Worm (Caenorhabditis elegans) whole organism, late embryonic: Measurements from ENCODE around the gene frpr-18.
A peak's percentile ranks its signal among the peaks of the same experiment; 100 is the strongest.

Experiments used
- C08G9.2 ChIP-seq: sonication (generic microtip); optimal IDR thresholded peaks from 2 replicates; lab custom pipeline; 2016; ENCODE audit warnings: mild to moderate bottlenecking, missing genetic modification characterization, moderate library complexity, missing compliant biosample characterization
- C38D4.7 ChIP-seq: fragments of 200-800 bp; sonication (Bioruptor generic); optimal IDR thresholded peaks from 2 replicates; lab custom pipeline; 2018; ENCODE audit warnings: mild to moderate bottlenecking, missing genetic modification characterization, moderate library complexity, missing compliant biosample characterization
- F13H6.1 ChIP-seq: sonication (generic microtip); optimal IDR thresholded peaks from 2 replicates; lab custom pipeline; 2016; ENCODE audit warnings: missing genetic modification characterization, missing compliant biosample characterization
- K02D7.2 ChIP-seq: sonication (generic microtip); optimal IDR thresholded peaks from 2 replicates; lab custom pipeline; 2017; ENCODE audit warnings: mild to moderate bottlenecking, missing genetic modification characterization, missing compliant biosample characterization
- K09A11.1 ChIP-seq: sonication (generic microtip); optimal IDR thresholded peaks from 2 replicates; lab custom pipeline; 2017; ENCODE audit warnings: antibody characterized with exemption, mild to moderate bottlenecking, missing genetic modification characterization, missing compliant biosample characterization; ENCODE audit not compliant: insufficient read depth
- T23F11.4 ChIP-seq: fragments of 200-800 bp; sonication (Bioruptor generic); optimal IDR thresholded peaks from 2 replicates; lab custom pipeline; 2018; ENCODE audit warnings: mild to moderate bottlenecking, missing genetic modification characterization, missing compliant biosample characterization
- Y22D7AL.16 ChIP-seq: sonication (generic microtip); optimal IDR thresholded peaks from 2 replicates; lab custom pipeline; 2016; ENCODE audit warnings: missing genetic modification characterization, missing compliant biosample characterization
- ceh-14 ChIP-seq: sonication (generic microtip); optimal IDR thresholded peaks from 2 replicates; lab custom pipeline; 2016; ENCODE audit warnings: missing genotype, missing genetic modification characterization, missing compliant biosample characterization
- ceh-18 ChIP-seq: sonication (generic microtip); optimal IDR thresholded peaks from 2 replicates; lab custom pipeline; 2016; ENCODE audit warnings: missing genetic modification characterization, missing compliant biosample characterization
- ceh-19 ChIP-seq: fragments of 200-800 bp; sonication (Bioruptor generic); optimal IDR thresholded peaks from 2 replicates; lab custom pipeline; 2018; ENCODE audit warnings: mild to moderate bottlenecking, missing genetic modification characterization, missing compliant biosample characterization
- ceh-2 ChIP-seq: sonication (generic microtip); optimal IDR thresholded peaks from 2 replicates; lab custom pipeline; 2016; ENCODE audit warnings: missing genotype, missing genetic modification characterization, missing compliant biosample characterization
- ceh-30 ChIP-seq: fragments of 150-350 bp; optimal IDR thresholded peaks from 2 replicates; lab custom pipeline; 2014; ENCODE audit warnings: missing biosample characterization, missing genetic modification characterization
- ceh-31 ChIP-seq: sonication (generic microtip); optimal IDR thresholded peaks from 2 replicates; lab custom pipeline; 2016; ENCODE audit warnings: missing genetic modification characterization, missing compliant biosample characterization
- ceh-34 ChIP-seq: sonication (generic microtip); optimal IDR thresholded peaks from 2 replicates; lab custom pipeline; 2016; ENCODE audit warnings: mild to moderate bottlenecking, missing genetic modification characterization, missing compliant biosample characterization
- ceh-48 ChIP-seq: sonication (generic microtip); optimal IDR thresholded peaks from 2 replicates; lab custom pipeline; 2016; ENCODE audit warnings: missing genetic modification characterization, inconsistent platforms, missing compliant biosample characterization
- ceh-6 ChIP-seq: fragments of 200-800 bp; sonication (Bioruptor generic); optimal IDR thresholded peaks from 2 replicates; lab custom pipeline; 2018; ENCODE audit warnings: mild to moderate bottlenecking, missing genetic modification characterization, missing compliant biosample characterization
- che-1 ChIP-seq: sonication (generic microtip); optimal IDR thresholded peaks from 2 replicates; lab custom pipeline; 2016; ENCODE audit warnings: mild to moderate bottlenecking, missing genetic modification characterization, missing compliant biosample characterization
- dmd-4 ChIP-seq: sonication (generic microtip); optimal IDR thresholded peaks from 2 replicates; lab custom pipeline; 2016; ENCODE audit warnings: borderline replicate concordance, missing genetic modification characterization, missing compliant biosample characterization
- elt-2 ChIP-seq: sonication (generic microtip); optimal IDR thresholded peaks from 2 replicates; lab custom pipeline; 2016; ENCODE audit warnings: missing genetic modification reagents, missing genetic modification characterization, missing compliant biosample characterization
- elt-4 ChIP-seq: sonication (generic microtip); optimal IDR thresholded peaks from 2 replicates; lab custom pipeline; 2016; ENCODE audit warnings: missing genetic modification characterization, missing compliant biosample characterization
- ets-4 ChIP-seq: sonication (generic microtip); optimal IDR thresholded peaks from 2 replicates; lab custom pipeline; 2016; ENCODE audit warnings: missing genetic modification characterization, missing compliant biosample characterization
- fax-1 ChIP-seq: sonication (generic microtip); optimal IDR thresholded peaks from 2 replicates; lab custom pipeline; 2016; ENCODE audit warnings: missing genotype, missing genetic modification characterization, missing compliant biosample characterization
- fkh-6 ChIP-seq: sonication (generic microtip); optimal IDR thresholded peaks from 2 replicates; lab custom pipeline; 2016; ENCODE audit warnings: missing genetic modification characterization, missing compliant biosample characterization
- gmeb-2 ChIP-seq: sonication (generic microtip); optimal IDR thresholded peaks from 2 replicates; lab custom pipeline; 2016; ENCODE audit warnings: missing genetic modification characterization, inconsistent platforms, missing compliant biosample characterization
- hlh-6 ChIP-seq: sonication (generic microtip); optimal IDR thresholded peaks from 2 replicates; lab custom pipeline; 2016; ENCODE audit warnings: missing genotype, missing genetic modification characterization, missing compliant biosample characterization
- hlh-8 ChIP-seq: sonication (generic microtip); optimal IDR thresholded peaks from 2 replicates; lab custom pipeline; 2016; ENCODE audit warnings: missing genotype, missing genetic modification characterization, missing compliant biosample characterization
- madf-2 ChIP-seq: sonication (generic microtip); optimal IDR thresholded peaks from 2 replicates; lab custom pipeline; 2017; ENCODE audit warnings: missing genetic modification characterization, missing compliant biosample characterization
- mec-3 ChIP-seq: sonication (generic microtip); optimal IDR thresholded peaks from 2 replicates; lab custom pipeline; 2016; ENCODE audit warnings: borderline replicate concordance, missing genetic modification characterization, missing compliant biosample characterization
- nfya-1 ChIP-seq: sonication (generic microtip); optimal IDR thresholded peaks from 2 replicates; lab custom pipeline; 2017; ENCODE audit warnings: missing genetic modification characterization, mild to moderate bottlenecking, missing compliant biosample characterization, antibody characterized with exemption, moderate library complexity
- pat-9 ChIP-seq: fragments of 200-800 bp; sonication (Bioruptor generic); optimal IDR thresholded peaks from 2 replicates; lab custom pipeline; 2018; ENCODE audit warnings: mild to moderate bottlenecking, missing genetic modification characterization, moderate library complexity, missing compliant biosample characterization
- pha-4 ChIP-seq: fragments of 150-350 bp; optimal IDR thresholded peaks from 2 replicates; lab custom pipeline; 2018; ENCODE audit warnings: missing biosample characterization, missing genetic modification reagents, missing genetic modification characterization
- pqm-1 ChIP-seq: sonication (generic microtip); optimal IDR thresholded peaks from 2 replicates; lab custom pipeline; 2016; ENCODE audit warnings: missing genetic modification characterization, missing compliant biosample characterization
- ref-2 ChIP-seq: sonication (generic microtip); optimal IDR thresholded peaks from 2 replicates; lab custom pipeline; 2016; ENCODE audit warnings: missing genetic modification characterization, missing compliant biosample characterization
- rnt-1 ChIP-seq: sonication (generic microtip); optimal IDR thresholded peaks from 2 replicates; lab custom pipeline; 2016; ENCODE audit warnings: missing genetic modification characterization, missing compliant biosample characterization
- sdc-2 ChIP-seq: sonication (generic microtip); optimal IDR thresholded peaks from 2 replicates; lab custom pipeline; 2016; ENCODE audit warnings: missing genotype, missing genetic modification characterization, missing compliant biosample characterization
- sox-2 ChIP-seq: fragments of 200-800 bp; sonication (Bioruptor generic); IDR thresholded peaks from 2 replicates; pipeline ENCODE4 v1.3.6; 2022; ENCODE audit warnings: missing genetic modification reagents, missing genetic modification characterization, missing compliant biosample characterization
- sox-4 ChIP-seq: sonication (generic microtip); optimal IDR thresholded peaks from 2 replicates; lab custom pipeline; 2017; ENCODE audit warnings: mild to moderate bottlenecking, missing genetic modification characterization, inconsistent platforms, missing compliant biosample characterization
- syd-9 ChIP-seq: sonication (generic microtip); optimal IDR thresholded peaks from 2 replicates; lab custom pipeline; 2016; ENCODE audit warnings: mild to moderate bottlenecking, missing genetic modification characterization, moderate library complexity, missing compliant biosample characterization
- tbx-2 ChIP-seq: sonication (generic microtip); optimal IDR thresholded peaks from 2 replicates; lab custom pipeline; 2016; ENCODE audit warnings: missing genetic modification characterization, missing compliant biosample characterization
- tbx-7 ChIP-seq: sonication (generic microtip); optimal IDR thresholded peaks from 2 replicates; lab custom pipeline; 2016; ENCODE audit warnings: missing genotype, missing genetic modification characterization, missing compliant biosample characterization
- ttx-3 ChIP-seq: sonication (generic microtip); optimal IDR thresholded peaks from 2 replicates; lab custom pipeline; 2016; ENCODE audit warnings: missing genetic modification reagents, missing genetic modification characterization, missing compliant biosample characterization
- unc-3 ChIP-seq, 2 experiments: fragments of 200-800 bp in 1 of 2; sonication (Bioruptor generic) in 1 of 2; sonication (generic microtip) in 1 of 2; conservative IDR thresholded peaks in 1 of 2; optimal IDR thresholded peaks in 1 of 2; 2 replicates each; pipeline versions ENCODE4 v1.3.6 to Lab custom; 2016 to 2022; ENCODE audit warnings: missing compliant biosample characterization in 2 of 2, missing genetic modification characterization in 2 of 2, missing genetic modification reagents in 1 of 2
- unc-42 ChIP-seq: sonication (generic microtip); optimal IDR thresholded peaks from 2 replicates; lab custom pipeline; 2016; ENCODE audit warnings: missing genotype, missing genetic modification characterization, missing compliant biosample characterization
- unc-55 ChIP-seq: sonication (generic microtip); optimal IDR thresholded peaks from 2 replicates; lab custom pipeline; 2017; ENCODE audit warnings: missing biosample characterization, missing genetic modification reagents, missing genetic modification characterization
- unc-86 ChIP-seq: sonication (generic microtip); optimal IDR thresholded peaks from 2 replicates; lab custom pipeline; 2016; ENCODE audit warnings: missing genetic modification characterization, missing compliant biosample characterization
- zip-5 ChIP-seq: sonication (generic microtip); optimal IDR thresholded peaks from 2 replicates; lab custom pipeline; 2016; ENCODE audit warnings: missing genetic modification characterization, missing compliant biosample characterization
- ztf-16 ChIP-seq: sonication (generic microtip); optimal IDR thresholded peaks from 2 replicates; lab custom pipeline; 2017; ENCODE audit warnings: missing genetic modification characterization, missing compliant biosample characterization

The frpr-18 gene

ce11 chrV:6879490-6879889 lies 9.4 kb downstream of the frpr-18 start (continued):
- TF ChIP-seq zip-5 (tag; lab: Kevin White, UChicago) (peak; percentile 5), unc-55 (peak; percentile 82), dmd-4 (tag; lab: Kevin White, UChicago) (peak; percentile 60), hlh-8 (tag; lab: Kevin White, UChicago) (peak; percentile 59), tbx-7 (tag; lab: Kevin White, UChicago) (no peak), K09A11.1 (tag; lab: Kevin White, UChicago) (no peak), unc-42 (tag; lab: Kevin White, UChicago) (peak; percentile 86), ceh-14 (peak; percentile 80), elt-4 (tag; lab: Kevin White, UChicago) (no peak), F13H6.1 (tag; lab: Kevin White, UChicago) (peak; percentile 71), ceh-18 (tag; lab: Kevin White, UChicago) (peak; percentile 89), K02D7.2 (tag; lab: Kevin White, UChicago) (no peak), ceh-48 (tag; lab: Kevin White, UChicago) (peak; percentile 87), unc-3 (GFP tag; conservative IDR thresholded peaks at IDR 0.05; lab: Robert Waterston, UW) (no peak), unc-3 (tag; optimal IDR thresholded peaks at IDR 0.05; lab: Kevin White, UChicago) (no peak), ceh-34 (peak; percentile 92), ttx-3 (tag; lab: Kevin White, UChicago) (no peak), Y22D7AL.16 (tag; lab: Kevin White, UChicago) (no peak), rnt-1 (tag; lab: Kevin White, UChicago) (peak; percentile 89), pqm-1 (peak; percentile 20), ref-2 (tag; lab: Kevin White, UChicago) (peak; percentile 85), ceh-30 (tag; lab: Kevin White, UChicago) (no peak), ets-4 (tag; lab: Kevin White, UChicago) (peak; percentile 3)

- TF ChIP-seq unc-86 (tag; lab: Kevin White, UChicago) (no peak), ttx-3 (tag; lab: Kevin White, UChicago) (no peak), ceh-14 (peak; percentile 57), sox-4 (tag; lab: Kevin White, UChicago) (peak; percentile 30), pha-4 (tag; lab: Kevin White, UChicago) (no peak), fax-1 (peak; percentile 23), ceh-18 (tag; lab: Kevin White, UChicago) (peak; percentile 65), sdc-2 (tag; lab: Kevin White, UChicago) (peak; percentile 10), ref-2 (tag; lab: Kevin White, UChicago) (peak; percentile 64), nfya-1 (tag; lab: Kevin White, UChicago) (peak; percentile 38), K09A11.1 (tag; lab: Kevin White, UChicago) (no peak), dmd-4 (tag; lab: Kevin White, UChicago) (peak; percentile 9), ceh-6 (GFP tag; lab: Kevin White, UChicago) (peak; percentile 36), madf-2 (tag; lab: Kevin White, UChicago) (peak; percentile 46), hlh-6 (tag; lab: Kevin White, UChicago) (peak; percentile 62), gmeb-2 (tag; lab: Kevin White, UChicago) (no peak), ceh-31 (peak; percentile 81), che-1 (tag; lab: Kevin White, UChicago) (peak; percentile 5), C08G9.2 (peak; percentile 51), F13H6.1 (tag; lab: Kevin White, UChicago) (peak; percentile 8), elt-2 (tag; lab: Kevin White, UChicago) (no peak), tbx-2 (tag; lab: Kevin White, UChicago) (peak; percentile 47), unc-55 (peak; percentile 64), ets-4 (tag; lab: Kevin White, UChicago) (no peak), unc-3 (GFP tag; conservative IDR thresholded peaks at IDR 0.05; lab: Robert Waterston, UW) (no peak), unc-3 (tag; optimal IDR thresholded peaks at IDR 0.05; lab: Kevin White, UChicago) (no peak), unc-42 (tag; lab: Kevin White, UChicago) (peak; percentile 55), mec-3 (peak; percentile 19), syd-9 (tag; lab: Kevin White, UChicago) (peak; percentile 77), ceh-34 (peak; percentile 43), ceh-2 (peak; percentile 28), sox-2 (0 out of 2 replicates have a peak, but pooled peaks have one; percentile 4), fkh-6 (peak; percentile 43), ceh-19 (GFP tag; lab: Kevin White, UChicago) (peak; percentile 48), ztf-16 (no peak), rnt-1 (tag; lab: Kevin White, UChicago) (peak; percentile 27), T23F11.4 (GFP tag; lab: Kevin White, UChicago) (peak; percentile 50), pat-9 (tag; lab: Kevin White, UChicago) (peak; percentile 29), hlh-8 (tag; lab: Kevin White, UChicago) (peak; percentile 24), C38D4.7 (GFP tag; lab: Kevin White, UChicago) (peak; percentile 27)
Observed at ce11 chrV:6880623-6881022, 10.5 kb downstream of the frpr-18 start.
